Worm (Caenorhabditis elegans) whole organism, young adult: ENCODE results near the gene mesp-1.

Experiments used
- C06A6.2 ChIP-seq: fragments of 200-800 bp; sonication (Bioruptor generic); conservative IDR thresholded peaks from 2 replicates; pipeline ENCODE4 v1.3.6; 2022; ENCODE audit warnings: missing genetic modification characterization, missing compliant biosample characterization
- C17E4.6 ChIP-seq: fragments of 200-800 bp; sonication (Bioruptor generic); IDR thresholded peaks from 2 replicates; pipeline ENCODE4 v1.3.6; 2022; ENCODE audit warnings: missing genetic modification reagents, missing genetic modification characterization, missing compliant biosample characterization
- D2030.7 ChIP-seq: fragments of 200-800 bp; sonication (Bioruptor generic); IDR thresholded peaks from 2 replicates; pipeline ENCODE4 v1.3.6; 2022; ENCODE audit warnings: missing genetic modification reagents, missing genetic modification characterization, missing compliant biosample characterization
- F22D6.2 ChIP-seq: sonication (generic microtip); optimal IDR thresholded peaks from 2 replicates; lab custom pipeline; 2016; ENCODE audit warnings: mild to moderate bottlenecking, missing genetic modification characterization, missing compliant biosample characterization
- F33H1.4 ChIP-seq: fragments of 200-800 bp; sonication (Bioruptor generic); IDR thresholded peaks from 2 replicates; pipeline ENCODE4 v1.3.6; 2022; ENCODE audit warnings: missing genetic modification reagents, missing genetic modification characterization, missing compliant biosample characterization
- F39B2.1 ChIP-seq: fragments of 200-800 bp; sonication (Bioruptor generic); IDR thresholded peaks from 2 replicates; pipeline ENCODE4 v1.3.6; 2022; ENCODE audit warnings: missing genetic modification reagents, missing genetic modification characterization, missing compliant biosample characterization
- T26A5.8 ChIP-seq: sonication (generic microtip); optimal IDR thresholded peaks from 2 replicates; lab custom pipeline; 2016; ENCODE audit warnings: missing genetic modification characterization, missing compliant biosample characterization
- ama-1 ChIP-seq, 3 experiments: fragments of 150-350 bp in 1 of 3; sonication (generic microtip) in 2 of 3; optimal IDR thresholded peaks; 2 replicates each; lab custom pipeline; 2014 to 2018; ENCODE audit warnings: missing biosample characterization in 2 of 3, missing genetic modification characterization in 2 of 3, missing genetic modification reagents in 2 of 3
- atf-7 ChIP-seq: sonication (generic microtip); optimal IDR thresholded peaks from 2 replicates; lab custom pipeline; 2017; ENCODE audit warnings: mild to moderate bottlenecking, missing genetic modification characterization, missing compliant biosample characterization
- attf-6 ChIP-seq: fragments of 200-800 bp; sonication (Bioruptor generic); IDR thresholded peaks from 2 replicates; pipeline ENCODE4 v1.3.6; 2022; ENCODE audit warnings: missing genetic modification reagents, missing genetic modification characterization, missing compliant biosample characterization
- bed-2 ChIP-seq: fragments of 200-800 bp; sonication (Bioruptor generic); IDR thresholded peaks from 2 replicates; pipeline ENCODE4 v1.3.6; 2022; ENCODE audit warnings: missing genetic modification reagents, missing genetic modification characterization, missing compliant biosample characterization
- cebp-2 ChIP-seq: fragments of 200-800 bp; sonication (Bioruptor generic); IDR thresholded peaks from 2 replicates; pipeline ENCODE4 v1.3.6; 2022; ENCODE audit warnings: missing genetic modification characterization, missing compliant biosample characterization
- ceh-100 ChIP-seq: fragments of 200-800 bp; sonication (Bioruptor generic); IDR thresholded peaks from 2 replicates; pipeline ENCODE4 v1.3.6; 2022; ENCODE audit warnings: missing genetic modification reagents, missing genetic modification characterization, missing compliant biosample characterization
- ceh-79 ChIP-seq: sonication (generic microtip); optimal IDR thresholded peaks from 2 replicates; lab custom pipeline; 2017; ENCODE audit warnings: mild to moderate bottlenecking, missing genetic modification characterization, missing compliant biosample characterization
- dox-1 ChIP-seq: fragments of 200-800 bp; sonication (Bioruptor generic); IDR thresholded peaks from 2 replicates; pipeline ENCODE4 v1.3.6; 2022; ENCODE audit warnings: missing genetic modification reagents, missing genetic modification characterization, missing compliant biosample characterization
- efl-1 ChIP-seq: fragments of 150-350 bp; optimal IDR thresholded peaks from 2 replicates; lab custom pipeline; 2014; ENCODE audit warnings: missing biosample characterization, missing genetic modification reagents, missing genetic modification characterization
- egrh-3 ChIP-seq: fragments of 200-800 bp; sonication (Bioruptor generic); IDR thresholded peaks from 2 replicates; pipeline ENCODE4 v1.3.6; 2022; ENCODE audit warnings: missing genetic modification reagents, missing genetic modification characterization, missing compliant biosample characterization
- ekl-4 ChIP-seq: fragments of 200-800 bp; sonication (Bioruptor generic); IDR thresholded peaks from 2 replicates; pipeline ENCODE4 v1.3.6; 2022; ENCODE audit warnings: missing genetic modification reagents, missing genetic modification characterization, missing compliant biosample characterization
- fkh-3 ChIP-seq: sonication (generic microtip); optimal IDR thresholded peaks from 2 replicates; lab custom pipeline; 2016; ENCODE audit warnings: mild to moderate bottlenecking, missing genetic modification characterization, missing compliant biosample characterization
- him-1 ChIP-seq: sonication (generic microtip); optimal IDR thresholded peaks from 2 replicates; lab custom pipeline; 2016; ENCODE audit warnings: missing genotype, missing genetic modification reagents, missing genetic modification characterization, missing compliant biosample characterization
- let-607 ChIP-seq, 2 experiments: fragments of 200-800 bp in 1 of 2; sonication (Bioruptor generic) in 1 of 2; sonication (generic microtip) in 1 of 2; optimal IDR thresholded peaks; 2 replicates each; lab custom pipeline; 2016 to 2018; ENCODE audit warnings: mild to moderate bottlenecking in 2 of 2, missing compliant biosample characterization in 2 of 2, missing genetic modification characterization in 2 of 2, moderate library complexity in 2 of 2, missing genotype in 1 of 2
- madf-8 ChIP-seq: fragments of 200-800 bp; sonication (Bioruptor generic); conservative IDR thresholded peaks from 2 replicates; pipeline ENCODE4 v1.3.6; 2022; ENCODE audit warnings: missing genetic modification reagents, missing genetic modification characterization, missing compliant biosample characterization
- mel-28 ChIP-seq: sonication (generic microtip); optimal IDR thresholded peaks from 2 replicates; lab custom pipeline; 2016; ENCODE audit warnings: borderline replicate concordance, mild to moderate bottlenecking, missing genetic modification characterization, missing compliant biosample characterization
- nfya-1 ChIP-seq: sonication (generic microtip); optimal IDR thresholded peaks from 2 replicates; lab custom pipeline; 2017; ENCODE audit warnings: antibody characterized with exemption, missing compliant biosample characterization, missing genetic modification characterization, borderline replicate concordance; ENCODE audit not compliant: insufficient read depth
- nfyb-1 ChIP-seq: fragments of 200-800 bp; sonication (Bioruptor generic); IDR thresholded peaks from 2 replicates; pipeline ENCODE4 v1.3.6; 2022; ENCODE audit warnings: missing genetic modification reagents, missing genetic modification characterization, missing compliant biosample characterization
- nhr-120 ChIP-seq: fragments of 200-800 bp; sonication (Bioruptor generic); IDR thresholded peaks from 2 replicates; pipeline ENCODE4 v1.3.6; 2022; ENCODE audit warnings: missing genetic modification characterization, missing compliant biosample characterization
- nhr-80 ChIP-seq: sonication (generic microtip); optimal IDR thresholded peaks from 2 replicates; lab custom pipeline; 2016; ENCODE audit warnings: missing genetic modification characterization, missing compliant biosample characterization
- pbrm-1 ChIP-seq: fragments of 200-800 bp; sonication (Bioruptor generic); IDR thresholded peaks from 2 replicates; pipeline ENCODE4 v1.3.6; 2022; ENCODE audit warnings: missing genetic modification reagents, missing genetic modification characterization, missing compliant biosample characterization
- rec-8 ChIP-seq, 2 experiments: sonication (generic microtip); optimal IDR thresholded peaks; 2 replicates each; lab custom pipeline; 2016; ENCODE audit warnings: mild to moderate bottlenecking in 2 of 2, missing genetic modification characterization in 2 of 2, missing genetic modification reagents in 2 of 2, missing genotype in 2 of 2, missing biosample characterization in 1 of 2, missing compliant biosample characterization in 1 of 2, moderate library complexity in 1 of 2
- repo-1 ChIP-seq: sonication (generic microtip); optimal IDR thresholded peaks from 2 replicates; lab custom pipeline; 2017; ENCODE audit warnings: mild to moderate bottlenecking, missing genetic modification characterization, missing compliant biosample characterization
- rpc-1 ChIP-seq, 2 experiments: fragments of 150-350 bp in 1 of 2; sonication (generic microtip) in 1 of 2; optimal IDR thresholded peaks; 2 replicates each; lab custom pipeline; 2014 to 2018; ENCODE audit warnings: missing biosample characterization in 1 of 2, missing genetic modification characterization in 1 of 2, missing genetic modification reagents in 1 of 2, missing genotype in 1 of 2
- sdz-38 ChIP-seq: sonication (generic microtip); optimal IDR thresholded peaks from 2 replicates; lab custom pipeline; 2016; ENCODE audit warnings: missing genotype, missing genetic modification characterization, missing compliant biosample characterization
- snpc-3.4 ChIP-seq: sonication (generic microtip); optimal IDR thresholded peaks from 2 replicates; lab custom pipeline; 2017; ENCODE audit warnings: missing genetic modification characterization, mild to moderate bottlenecking, missing compliant biosample characterization, antibody characterized with exemption, moderate library complexity, missing genotype, missing genetic modification reagents
- tbp1 ChIP-seq: fragments of 200-800 bp; sonication (Bioruptor generic); optimal IDR thresholded peaks from 2 replicates; lab custom pipeline; 2018; ENCODE audit warnings: mild to moderate bottlenecking, missing genetic modification characterization, missing compliant biosample characterization
- zim-3 ChIP-seq: sonication (generic microtip); optimal IDR thresholded peaks from 2 replicates; lab custom pipeline; 2017; ENCODE audit warnings: mild to moderate bottlenecking, missing genetic modification characterization, moderate library complexity, missing compliant biosample characterization
- ztf-18 ChIP-seq: sonication (generic microtip); optimal IDR thresholded peaks from 2 replicates; lab custom pipeline; 2016; ENCODE audit warnings: missing genotype, mild to moderate bottlenecking, missing genetic modification characterization, missing compliant biosample characterization
- ztf-28 ChIP-seq: fragments of 200-800 bp; sonication (Bioruptor generic); IDR thresholded peaks from 2 replicates; pipeline ENCODE4 v1.3.6; 2022; ENCODE audit warnings: missing genetic modification reagents, missing genetic modification characterization, missing compliant biosample characterization

mesp-1 gene

ce11 chrIV:8530042-8531027 is 31.2 kb downstream of the mesp-1 start (continued):
- TF ChIP-seq ceh-79 (tag; lab: Kevin White, UChicago) (no peak), F33H1.4 (GFP tag; lab: Robert Waterston, UW) (no peak), attf-6 (GFP tag; lab: Robert Waterston, UW) (no peak), ekl-4 (GFP tag; lab: Robert Waterston, UW) (no peak), pbrm-1 (GFP tag; lab: Robert Waterston, UW) (no peak), rec-8 (tag; optimal IDR thresholded peaks at IDR 0.05; lab: Kevin White, UChicago) (no peak), egrh-3 (no peak), nhr-120 (GFP tag; lab: Robert Waterston, UW) (no peak), ama-1 (optimal IDR thresholded peaks at IDR 0.05; lab: Kevin White, UChicago) (no peak), ama-1 (GFP tag; optimal IDR thresholded peaks at IDR 0.05; lab: Kevin White, UChicago) (no peak), ztf-18 (tag; lab: Kevin White, UChicago) (no peak), fkh-3 (no peak), sdz-38 (no peak), F22D6.2 (tag; lab: Kevin White, UChicago) (peak; percentile 79), C17E4.6 (GFP tag; lab: Robert Waterston, UW) (no peak), ceh-100 (GFP tag; lab: Robert Waterston, UW) (no peak), repo-1 (tag; lab: Kevin White, UChicago) (no peak)

- TF ChIP-seq nfya-1 (no peak), D2030.7 (GFP tag; lab: Robert Waterston, UW) (no peak), atf-7 (tag; lab: Kevin White, UChicago) (peak; percentile 40), dox-1 (GFP tag; lab: Robert Waterston, UW) (0 out of 2 replicates have a peak, but pooled peaks have one; percentile 24), let-607 (tag; optimal IDR thresholded peaks at IDR 0.05; lab: Kevin White, UChicago) (peak in 1 of 2 experiments; percentile 7), him-1 (tag; lab: Kevin White, UChicago) (no peak), F22D6.2 (tag; lab: Kevin White, UChicago) (no peak), T26A5.8 (tag; lab: Kevin White, UChicago) (no peak), nhr-80 (tag; lab: Kevin White, UChicago) (peak; percentile 78), snpc-3.4 (no peak), zim-3 (tag; lab: Kevin White, UChicago) (no peak), ztf-28 (GFP tag; lab: Robert Waterston, UW) (no peak), madf-8 (GFP tag; lab: Robert Waterston, UW) (no peak), mel-28 (tag; lab: Kevin White, UChicago) (no peak), F39B2.1 (GFP tag; lab: Robert Waterston, UW) (no peak), rpc-1 (optimal IDR thresholded peaks at IDR 0.05; lab: Kevin White, UChicago) (no peak), rpc-1 (tag; optimal IDR thresholded peaks at IDR 0.05; lab: Kevin White, UChicago) (no peak), bed-2 (GFP tag; lab: Robert Waterston, UW) (no peak), efl-1 (no peak), cebp-2 (GFP tag; lab: Robert Waterston, UW) (no peak)
Measured at ce11 chrIV:8532024-8532423, 32.9 kb downstream of the mesp-1 start.

- TF ChIP-seq C06A6.2, result no peak
- peak; percentile 62 for TF ChIP-seq nhr-80 (tag; lab: Kevin White, UChicago)
- 0 out of 2 replicates have a peak, but pooled peaks have one; percentile 14 for TF ChIP-seq nfyb-1
- TF ChIP-seq tbp1 (GFP tag; lab: Kevin White, UChicago), result peak; percentile 13
- TF ChIP-seq, all 124 proteins: peak for 3
Measured at ce11 chrIV:8532796-8533195, 33.7 kb downstream of the mesp-1 start.
